Worm (Caenorhabditis elegans) whole organism, L1 larva: ENCODE data around the gene jkk-1.

Experiments
- lin-15B ChIP-seq: fragments of 150-350 bp; sonication (generic microtip); optimal IDR thresholded peaks from 3 replicates; lab custom pipeline; 2014; ENCODE audit warnings: missing biosample characterization, missing genetic modification characterization
- tbx-2 ChIP-seq: sonication (generic microtip); optimal IDR thresholded peaks from 2 replicates; lab custom pipeline; 2016; ENCODE audit warnings: missing genetic modification characterization, missing compliant biosample characterization
- zip-4 ChIP-seq: fragments of 200-800 bp; sonication (Bioruptor generic); optimal IDR thresholded peaks from 2 replicates; lab custom pipeline; 2018; ENCODE audit warnings: mild to moderate bottlenecking, missing genetic modification characterization, moderate library complexity, missing compliant biosample characterization

DNA sequence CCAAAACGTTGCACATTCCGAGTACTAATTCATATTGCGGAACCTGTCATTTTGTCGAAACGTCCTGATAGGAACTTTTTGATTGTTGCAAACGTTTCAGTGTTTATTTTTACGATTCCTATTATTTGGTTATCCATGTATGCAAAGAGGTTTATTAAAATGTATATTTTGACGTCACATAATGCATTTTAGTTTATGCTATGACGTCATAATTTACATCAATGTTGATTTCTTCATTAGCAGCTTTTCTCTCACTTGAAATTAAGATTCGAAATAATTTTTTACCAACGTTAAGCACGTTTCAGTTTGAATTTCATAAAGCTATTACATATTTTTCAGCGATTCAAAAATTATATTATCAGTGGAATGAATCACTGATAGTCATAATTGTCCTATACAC, 1.7 kb upstream of the jkk-1 start:
- no peak for TF ChIP-seq zip-4
- no peak for TF ChIP-seq lin-15B (tag; lab: Kevin White, UChicago)
- no peak for TF ChIP-seq tbx-2 (tag; lab: Kevin White, UChicago)
